Worm (Caenorhabditis elegans) whole organism, young adult: ENCODE results near the gene pqn-82.

Experiments
- F37B4.10 ChIP-seq: fragments of 200-800 bp; sonication (Bioruptor generic); IDR thresholded peaks from 2 replicates; pipeline ENCODE4 v1.3.6; 2022; ENCODE audit warnings: missing genetic modification characterization, missing compliant biosample characterization
- dox-1 ChIP-seq: fragments of 200-800 bp; sonication (Bioruptor generic); IDR thresholded peaks from 2 replicates; pipeline ENCODE4 v1.3.6; 2022; ENCODE audit warnings: missing genetic modification reagents, missing genetic modification characterization, missing compliant biosample characterization
- dpl-1 ChIP-seq: fragments of 150-350 bp; optimal IDR thresholded peaks from 2 replicates; lab custom pipeline; 2014; ENCODE audit warnings: missing biosample characterization, missing genetic modification reagents, missing genetic modification characterization
- egrh-3 ChIP-seq: fragments of 200-800 bp; sonication (Bioruptor generic); IDR thresholded peaks from 2 replicates; pipeline ENCODE4 v1.3.6; 2022; ENCODE audit warnings: missing genetic modification reagents, missing genetic modification characterization, missing compliant biosample characterization
- him-1 ChIP-seq: sonication (generic microtip); optimal IDR thresholded peaks from 2 replicates; lab custom pipeline; 2016; ENCODE audit warnings: missing genotype, missing genetic modification reagents, missing genetic modification characterization, missing compliant biosample characterization
- madf-8 ChIP-seq: fragments of 200-800 bp; sonication (Bioruptor generic); conservative IDR thresholded peaks from 2 replicates; pipeline ENCODE4 v1.3.6; 2022; ENCODE audit warnings: missing genetic modification reagents, missing genetic modification characterization, missing compliant biosample characterization
- mes-4 ChIP-seq: sonication (generic microtip); optimal IDR thresholded peaks from 2 replicates; lab custom pipeline; 2016; ENCODE audit warnings: missing genotype, missing genetic modification characterization, missing compliant biosample characterization
- nfya-1 ChIP-seq: sonication (generic microtip); optimal IDR thresholded peaks from 2 replicates; lab custom pipeline; 2017; ENCODE audit warnings: antibody characterized with exemption, missing compliant biosample characterization, missing genetic modification characterization, borderline replicate concordance; ENCODE audit not compliant: insufficient read depth
- nhr-120 ChIP-seq: fragments of 200-800 bp; sonication (Bioruptor generic); IDR thresholded peaks from 2 replicates; pipeline ENCODE4 v1.3.6; 2022; ENCODE audit warnings: missing genetic modification characterization, missing compliant biosample characterization
- zim-3 ChIP-seq: sonication (generic microtip); optimal IDR thresholded peaks from 2 replicates; lab custom pipeline; 2017; ENCODE audit warnings: mild to moderate bottlenecking, missing genetic modification characterization, moderate library complexity, missing compliant biosample characterization
- ztf-28 ChIP-seq: fragments of 200-800 bp; sonication (Bioruptor generic); IDR thresholded peaks from 2 replicates; pipeline ENCODE4 v1.3.6; 2022; ENCODE audit warnings: missing genetic modification reagents, missing genetic modification characterization, missing compliant biosample characterization

DNA sequence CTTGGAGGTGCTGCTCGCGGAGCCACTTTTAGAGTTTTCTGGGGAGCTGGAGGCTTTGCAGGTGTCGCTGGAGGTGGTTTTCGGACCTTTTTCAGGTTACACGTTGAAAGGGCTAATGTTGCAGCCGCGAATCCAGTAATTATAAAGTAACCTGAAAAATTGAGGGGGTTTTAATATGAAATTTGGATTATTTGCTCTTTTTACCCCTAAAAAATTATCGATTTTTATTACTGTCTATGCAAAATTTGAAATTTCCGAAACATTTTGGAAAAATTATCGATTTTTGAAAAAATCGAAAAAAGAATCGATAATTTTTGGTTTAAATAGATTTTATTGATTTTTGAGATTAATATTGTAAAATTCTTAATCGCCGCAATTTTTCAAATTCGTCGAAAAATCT is 44.6 kb downstream of the pqn-82 start:
- TF ChIP-seq him-1 (tag; lab: Kevin White, UChicago) (no peak), egrh-3 (GFP tag; lab: Robert Waterston, UW) (no peak), dpl-1 (GFP tag; lab: Kevin White, UChicago) (no peak), ztf-28 (GFP tag; lab: Robert Waterston, UW) (no peak), nhr-120 (GFP tag; lab: Robert Waterston, UW) (no peak), dox-1 (GFP tag; lab: Robert Waterston, UW) (no peak), nfya-1 (tag; lab: Kevin White, UChicago) (no peak), zim-3 (no peak), madf-8 (GFP tag; lab: Robert Waterston, UW) (no peak), mes-4 (tag; lab: Kevin White, UChicago) (no peak), F37B4.10 (GFP tag; lab: Robert Waterston, UW) (no peak)
